Fruit fly (Drosophila melanogaster): ENCODE measurements around the gene Ctl2.

Gene Ctl2

dm6 chr3R:29151621-29152092 is 28.5 kb downstream of the Ctl2 start, which contains the start of gene eIF2D (continued):
- TF ChIP-seq stc (GFP tag; IDR thresholded peaks at IDR 0.05) (peak; percentile 45; the same call in 1 of the 2 replicates), CG18262 (tag; optimal IDR thresholded peaks at IDR 0.05) (peak; percentile 72), esg (GFP tag; conservative IDR thresholded peaks at IDR 0.05) (peak; percentile 10; the same call in 1 of the 2 replicates), btn (GFP tag; optimal IDR thresholded peaks at IDR 0.05) (no peak), C15 (GFP tag; IDR thresholded peaks at IDR 0.05) (no peak), Trl (optimal IDR thresholded peaks at IDR 0.05) (no peak), Trl (GFP tag; optimal IDR thresholded peaks at IDR 0.05) (peak; percentile 66), chif (GFP tag; optimal IDR thresholded peaks at IDR 0.05) (peak; percentile 37), ap (GFP tag; IDR thresholded peaks at IDR 0.05) (0 out of 2 replicates have a peak, but pooled peaks have one; percentile 21), emc (GFP tag; optimal IDR thresholded peaks at IDR 0.05) (no peak), CG9609 (GFP tag; optimal IDR thresholded peaks at IDR 0.05) (no peak), lab (GFP tag; optimal IDR thresholded peaks at IDR 0.05) (peak; percentile 77), pan (optimal IDR thresholded peaks at IDR 0.05) (no peak), pan (GFP tag; optimal IDR thresholded peaks at IDR 0.05 in 1 of 2, IDR thresholded peaks at IDR 0.05 in 1 of 2) (peak in 1 of 2 experiments; percentile 72), CG17568 (GFP tag; optimal IDR thresholded peaks at IDR 0.05) (no peak), Sin3A (optimal IDR thresholded peaks at IDR 0.05) (peak; percentile 17), CG30403 (GFP tag; optimal IDR thresholded peaks at IDR 0.05) (peak; percentile 67), CG17361 (GFP tag; IDR thresholded peaks at IDR 0.05) (peak; percentile 77), Hand (GFP tag; optimal IDR thresholded peaks at IDR 0.05) (no peak), sim (GFP tag; IDR thresholded peaks at IDR 0.05) (no peak), Sox102F (GFP tag; optimal IDR thresholded peaks at IDR 0.05) (peak; percentile 45), CG2202 (tag; optimal IDR thresholded peaks at IDR 0.05) (no peak), NK7.1 (GFP tag; optimal IDR thresholded peaks at IDR 0.05) (peak; percentile 18), CG34224 (GFP tag; IDR thresholded peaks at IDR 0.05; ENCODE audit: partially characterized antibody) (no peak), CG16813 (GFP tag; IDR thresholded peaks at IDR 0.05; ENCODE audit: partially characterized antibody) (no peak), CG11696 (GFP tag; IDR thresholded peaks at IDR 0.05) (peak; percentile 47), tin (GFP tag; optimal IDR thresholded peaks at IDR 0.05) (peak; percentile 42), exex (tag; optimal IDR thresholded peaks at IDR 0.05) (no peak), Hmx (GFP tag; optimal IDR thresholded peaks at IDR 0.05) (no peak), CG7987 (GFP tag; optimal IDR thresholded peaks at IDR 0.05) (no peak)

- TF ChIP-seq trh (GFP tag; optimal IDR thresholded peaks at IDR 0.05) (no peak), hkb (optimal IDR thresholded peaks at IDR 0.05) (peak; percentile 82), hkb (GFP tag; IDR thresholded peaks at IDR 0.05) (no peak; the same call in 1 of the 2 replicates), trem (tag; optimal IDR thresholded peaks at IDR 0.05) (peak; percentile 91), B-H2 (GFP tag; optimal IDR thresholded peaks at IDR 0.05) (peak; percentile 62), Lpt (GFP tag; optimal IDR thresholded peaks at IDR 0.05) (no peak), ash1 (GFP tag; optimal IDR thresholded peaks at IDR 0.05) (no peak), CoRest (tag; optimal IDR thresholded peaks at IDR 0.05) (peak; percentile 50), Doc3 (GFP tag; IDR thresholded peaks at IDR 0.05; ENCODE audit: partially characterized antibody) (peak; percentile 95), CG3281 (GFP tag; optimal IDR thresholded peaks at IDR 0.05) (peak; percentile 20), fd3F (GFP tag; optimal IDR thresholded peaks at IDR 0.05) (no peak), tx (GFP tag; optimal IDR thresholded peaks at IDR 0.05) (peak; percentile 35), Oaz (GFP tag; IDR thresholded peaks at IDR 0.05) (no peak), inv (GFP tag; IDR thresholded peaks at IDR 0.05; ENCODE audit: partially characterized antibody) (peak; percentile 87), sug (tag; optimal IDR thresholded peaks at IDR 0.05) (peak; percentile 42), vfl (GFP tag; optimal IDR thresholded peaks at IDR 0.05) (peak; percentile 45), Vsx1 (GFP tag; optimal IDR thresholded peaks at IDR 0.05) (no peak), CG6791 (GFP tag; IDR thresholded peaks at IDR 0.05; ENCODE audit: partially characterized antibody) (peak; percentile 92), sob (GFP tag; IDR thresholded peaks at IDR 0.05) (peak; percentile 62), ro (GFP tag; IDR thresholded peaks at IDR 0.05) (no peak), CG42726 (GFP tag; IDR thresholded peaks at IDR 0.05; ENCODE audit: partially characterized antibody) (peak; percentile 87), CG10431 (GFP tag; optimal IDR thresholded peaks at IDR 0.05) (no peak), Atf3 (GFP tag; optimal IDR thresholded peaks at IDR 0.05) (no peak)
Measured at dm6 chr3R:29153197-29153644, 30.1 kb downstream of the Ctl2 start, which contains the start of the genes Slbp and Rpn2. Gene Slbp, minus strand, starts transcription at chr3R:29153266. Gene Rpn2, plus strand, starts transcription at chr3R:29153524.
